Fruit fly (Drosophila melanogaster) S2 (cell line): ENCODE results near the gene CG11741.

ENCODE experiments used
- CG8478 ChIP-seq: fragments of >200 bp; optimal IDR thresholded peaks from 2 replicates; lab custom pipeline; 2018
- CTCF ChIP-seq, 2 experiments: fragments of >200 bp; optimal IDR thresholded peaks; 2 replicates each; lab custom pipeline; 2018

The CG11741 gene

DNA sequence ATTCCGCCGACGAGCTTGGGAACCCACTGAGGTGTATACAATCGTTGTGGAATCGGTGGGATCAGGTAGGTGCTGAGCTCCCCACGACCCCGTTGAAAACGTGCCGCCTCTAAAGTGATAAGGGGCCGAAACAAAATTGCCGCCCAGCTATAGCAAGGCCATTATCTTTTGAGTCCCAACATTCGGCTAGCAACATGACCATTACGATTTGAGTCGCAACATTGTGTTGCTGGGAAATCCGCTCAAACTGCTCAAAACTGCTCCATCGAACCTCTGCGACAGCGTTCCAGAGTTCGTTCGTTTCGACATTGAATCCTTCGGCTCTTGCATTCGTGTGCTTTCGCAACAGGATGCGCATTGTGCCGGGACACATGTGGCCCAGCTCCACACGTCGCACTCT is at the start of gene CG11741:
TSS of gene CG11741 (minus strand) at position 16 of the 400 bp plus-strand sequence.
- no peak for TF ChIP-seq CG8478
- TF ChIP-seq CTCF (optimal IDR thresholded peaks at IDR 0.05; lab: Kevin White, UChicago), result no peak

DNA sequence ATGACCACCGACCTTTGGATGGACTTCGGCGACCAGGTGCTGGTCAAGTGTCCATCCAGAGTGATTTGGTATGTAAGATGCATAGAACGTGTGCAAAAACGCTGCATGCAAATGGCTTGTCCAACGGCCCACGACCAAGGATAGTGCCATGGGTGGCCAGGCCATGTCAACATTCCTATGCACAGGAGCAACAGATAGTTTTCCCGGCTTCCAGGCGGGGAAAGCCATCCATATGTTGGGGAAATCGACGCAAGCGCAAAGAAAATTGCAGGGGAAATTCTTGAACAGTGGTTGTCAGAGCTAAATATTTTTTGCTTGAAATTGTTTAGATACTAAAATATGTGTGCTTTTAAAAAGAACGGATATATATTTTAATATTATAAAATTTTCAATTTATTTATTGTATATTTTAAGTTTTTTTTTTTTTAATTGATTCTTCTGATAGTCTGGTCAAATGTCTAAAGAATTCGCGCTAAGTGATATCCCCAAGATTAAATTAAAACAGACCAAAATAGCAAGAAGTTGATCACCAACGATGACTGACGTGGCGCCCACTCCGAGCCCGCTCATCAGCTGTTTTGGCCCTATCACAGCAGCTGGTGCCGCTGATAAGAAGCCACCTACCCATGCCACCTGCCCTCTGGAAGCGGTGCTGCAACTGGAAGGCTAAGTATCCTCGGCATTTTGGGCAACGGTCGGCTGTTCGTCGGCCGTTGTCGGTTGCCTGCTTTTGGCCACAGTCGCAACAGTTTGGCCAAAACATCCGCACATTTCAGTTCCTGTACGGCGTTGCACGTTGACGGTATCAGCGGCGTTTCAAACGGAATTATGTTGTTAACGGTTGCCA is 49.0 kb upstream of the CG11741 start, which contains the start of gene 5-HT2B:
TSS of gene 5-HT2B (plus strand) at position 797 of the 847 bp plus-strand sequence.
- TF ChIP-seq CTCF (optimal IDR thresholded peaks at IDR 0.05; lab: Kevin White, UChicago), result no peak
- no peak for TF ChIP-seq CG8478

DNA sequence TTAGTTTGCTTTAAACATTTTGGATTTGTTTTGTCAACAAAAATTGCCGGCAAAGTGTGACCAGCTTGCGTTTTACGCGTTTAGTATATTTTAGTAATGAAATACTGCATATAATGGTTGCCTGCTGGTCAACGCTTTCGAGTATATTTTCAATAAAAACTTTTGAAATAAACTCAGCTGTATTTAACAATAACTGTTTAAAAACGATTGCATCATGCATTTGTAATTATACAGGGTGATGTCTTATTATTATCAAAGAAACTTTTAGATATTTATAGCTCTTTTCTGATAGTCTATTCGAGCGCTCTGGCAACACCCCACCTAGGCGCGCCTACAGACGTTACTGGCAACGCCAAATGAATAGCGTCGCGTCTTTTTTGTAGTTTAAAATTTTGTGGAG is 35.1 kb upstream of the CG11741 start, which contains the start of gene Cenp-C:
TSS of gene Cenp-C (plus strand) at position 332 of the 400 bp plus-strand sequence.
- TF ChIP-seq CG8478 (no peak), CTCF (optimal IDR thresholded peaks at IDR 0.05; lab: Kevin White, UChicago) (no peak)

DNA sequence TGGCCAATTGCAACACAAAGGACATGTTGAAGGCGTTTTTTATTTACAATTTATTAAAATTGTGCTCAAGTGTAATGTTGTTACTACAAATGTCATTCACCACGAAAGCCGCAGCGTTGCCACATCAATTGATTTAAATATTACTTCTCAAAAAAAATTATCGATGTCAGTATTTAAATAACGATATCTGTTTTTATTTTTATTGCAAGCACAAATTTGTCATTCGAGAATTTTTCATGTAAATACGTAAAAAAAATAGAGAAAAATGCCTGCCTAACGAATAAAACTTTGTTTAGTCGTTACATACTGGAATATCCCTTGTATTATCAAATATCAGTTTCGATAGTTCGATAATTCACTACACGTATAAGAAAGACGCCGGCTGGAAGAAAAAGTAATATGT is 33.8 kb upstream of the CG11741 start, which contains the start of the genes mRpS18A and CG31460:
TSS of gene mRpS18A (minus strand) at position 110 of the 403 bp plus-strand sequence.
TSS of gene CG31460 (plus strand) at position 190 of the 403 bp plus-strand sequence.
- TF ChIP-seq CTCF (optimal IDR thresholded peaks at IDR 0.05; lab: Kevin White, UChicago) (no peak), CG8478 (no peak)

DNA sequence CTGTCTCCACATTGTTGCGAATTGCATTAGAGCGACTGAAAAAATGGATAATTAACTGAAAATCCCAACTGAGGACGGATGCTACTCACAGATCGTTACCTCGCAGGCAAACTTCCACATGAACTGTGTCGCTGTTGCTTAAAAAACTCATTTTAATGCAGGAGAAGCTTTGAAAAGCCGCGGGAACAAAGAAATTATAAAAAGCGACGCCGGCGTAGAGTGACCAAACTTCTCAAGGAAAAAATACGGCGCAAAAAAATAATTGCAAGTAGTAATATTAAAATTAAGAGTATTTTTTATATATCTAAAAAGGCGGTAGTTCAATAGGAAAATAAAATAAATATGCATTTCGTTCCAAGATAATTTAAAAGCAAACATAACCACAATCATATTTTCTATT is 32.8 kb upstream of the CG11741 start, which contains the start of gene pch2:
TSS of gene pch2 (minus strand) at position 243 of the 400 bp plus-strand sequence.
- TF ChIP-seq CG8478 (no peak), CTCF (optimal IDR thresholded peaks at IDR 0.05; lab: Kevin White, UChicago) (no peak)

DNA sequence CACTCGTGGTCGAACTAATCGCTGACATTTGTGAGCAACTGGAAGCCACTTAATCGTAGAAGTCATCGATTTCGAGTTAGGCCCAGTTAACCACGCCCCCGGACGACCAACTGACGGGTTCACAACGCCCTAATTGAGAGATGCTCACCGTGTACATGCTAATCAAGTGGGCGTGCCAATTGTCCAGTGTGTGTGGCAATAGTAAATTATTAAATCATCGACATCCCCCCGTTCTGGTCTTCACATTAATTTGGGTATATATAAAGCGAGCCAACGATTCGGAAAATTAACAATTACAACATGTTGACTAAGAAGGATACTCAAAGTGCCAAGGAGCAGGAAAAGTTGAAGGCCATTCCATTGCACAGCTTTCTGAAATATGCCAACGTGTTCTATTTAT is 23.6 kb upstream of the CG11741 start, which contains the start of gene Or85d:
TSS of gene Or85d (plus strand) at position 301 of the 400 bp plus-strand sequence.
- no peak for TF ChIP-seq CG8478

DNA sequence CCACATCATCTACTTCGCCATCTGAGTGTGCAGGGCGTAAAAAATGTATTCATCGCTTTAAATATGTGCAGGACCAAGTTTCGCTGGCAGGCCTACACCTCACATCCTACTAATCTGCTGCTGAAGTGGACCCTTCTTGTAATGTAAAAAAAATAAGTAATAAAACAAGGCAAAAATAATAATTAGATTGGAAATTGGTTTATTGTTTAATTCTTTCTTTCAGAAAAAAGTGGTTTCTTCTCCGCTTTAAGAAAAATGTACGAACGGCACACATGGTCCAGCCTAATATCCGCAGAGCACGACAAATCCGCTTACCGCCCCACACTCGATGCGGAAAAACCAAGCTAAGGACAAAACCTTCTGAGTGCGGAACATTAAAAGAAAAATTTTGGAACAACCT is 17.2 kb upstream of the CG11741 start:
- no peak for TF ChIP-seq CTCF (optimal IDR thresholded peaks at IDR 0.05; lab: Kevin White, UChicago)
- TF ChIP-seq CG8478, result no peak

DNA sequence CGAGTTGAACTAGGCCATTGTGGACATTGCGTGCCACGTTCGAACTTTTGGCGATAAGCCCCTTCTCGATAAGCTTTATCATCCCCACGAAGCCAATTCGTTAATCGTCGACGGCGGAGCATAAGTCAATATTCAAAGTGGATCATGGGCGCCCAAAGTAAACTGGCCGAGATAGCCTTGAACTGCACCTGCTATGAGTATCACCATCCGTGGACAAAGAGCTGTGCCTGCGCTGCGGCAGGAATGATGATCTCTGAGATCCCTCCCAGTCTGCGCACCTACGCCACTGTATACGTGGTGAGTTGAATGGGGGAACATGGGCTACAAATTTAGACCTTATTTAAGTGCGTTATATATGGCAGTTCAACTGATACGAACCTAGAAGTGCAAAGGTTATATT is 4.4 kb downstream of the CG11741 start:
- TF ChIP-seq CTCF (optimal IDR thresholded peaks at IDR 0.05; lab: Kevin White, UChicago) (no peak), CG8478 (no peak)

DNA sequence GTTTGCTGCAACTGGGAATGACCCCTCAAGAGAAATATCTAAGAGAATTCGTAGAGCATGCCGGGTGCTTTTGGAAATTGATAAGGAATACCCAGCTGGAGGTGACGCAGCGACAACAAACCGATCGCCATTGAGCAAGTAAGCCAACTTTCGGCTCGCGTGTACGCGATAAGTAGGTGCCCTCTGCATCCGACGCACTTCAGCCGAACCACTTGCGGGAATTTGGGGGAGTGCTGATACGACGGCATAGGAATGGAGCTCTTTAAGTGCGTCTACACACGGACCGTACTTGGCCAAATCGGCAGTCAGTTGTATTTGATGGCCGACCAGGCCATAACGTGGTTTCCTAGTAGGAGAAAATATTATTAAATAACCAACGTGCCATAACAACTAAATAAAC is 5.0 kb downstream of the CG11741 start, which contains the start of gene CG31259:
TSS of gene CG31259 (plus strand) at position 277 of the 400 bp plus-strand sequence.
- no peak for TF ChIP-seq CG8478
- no peak for TF ChIP-seq CTCF (optimal IDR thresholded peaks at IDR 0.05; lab: Kevin White, UChicago)

DNA sequence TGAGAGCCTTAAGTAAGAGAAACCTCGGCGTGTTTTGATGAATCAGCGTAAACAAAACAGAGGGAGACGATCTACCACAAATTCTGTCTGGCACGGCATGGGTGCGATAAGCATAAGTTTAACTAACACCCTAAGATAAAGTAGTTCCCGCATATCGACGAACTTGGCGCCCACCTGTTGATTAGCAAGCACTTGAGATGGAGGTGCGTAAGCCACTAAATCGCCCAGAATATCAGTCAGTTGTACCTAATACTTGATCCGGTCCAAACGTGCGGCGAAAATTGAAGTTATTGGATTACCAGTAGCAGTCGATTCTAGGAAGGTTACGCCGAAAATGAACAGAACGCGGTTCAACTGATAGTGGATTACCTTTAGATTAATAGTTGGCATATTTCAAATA is 7.2 kb downstream of the CG11741 start, which contains the start of gene CG31454:
TSS of gene CG31454 (plus strand) at position 160 of the 400 bp plus-strand sequence.
- TF ChIP-seq CG8478, result no peak
- TF ChIP-seq CTCF (optimal IDR thresholded peaks at IDR 0.05; lab: Kevin White, UChicago), result no peak

DNA sequence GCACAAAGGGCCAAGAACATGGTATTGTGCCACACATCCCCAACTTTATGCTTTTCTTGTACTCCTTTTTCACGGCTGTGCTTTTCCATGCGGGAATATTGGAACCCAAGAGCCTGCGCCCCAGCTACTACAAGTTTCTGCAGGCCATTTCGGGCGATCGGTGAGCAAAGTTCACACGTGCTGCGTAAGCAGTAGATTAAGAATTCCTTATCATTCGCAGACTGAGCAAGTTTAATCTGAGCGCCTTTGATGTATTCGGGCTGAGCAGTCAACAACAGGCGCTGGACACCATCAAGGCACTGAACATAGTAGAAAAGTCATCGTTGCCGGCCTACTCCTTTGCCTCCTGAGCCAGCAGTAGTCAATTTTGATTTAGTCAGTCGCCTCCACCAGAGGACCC is 7.9 kb downstream of the CG11741 start:
- TF ChIP-seq CG8478, result no peak
- no peak for TF ChIP-seq CTCF (optimal IDR thresholded peaks at IDR 0.05; lab: Kevin White, UChicago)

DNA sequence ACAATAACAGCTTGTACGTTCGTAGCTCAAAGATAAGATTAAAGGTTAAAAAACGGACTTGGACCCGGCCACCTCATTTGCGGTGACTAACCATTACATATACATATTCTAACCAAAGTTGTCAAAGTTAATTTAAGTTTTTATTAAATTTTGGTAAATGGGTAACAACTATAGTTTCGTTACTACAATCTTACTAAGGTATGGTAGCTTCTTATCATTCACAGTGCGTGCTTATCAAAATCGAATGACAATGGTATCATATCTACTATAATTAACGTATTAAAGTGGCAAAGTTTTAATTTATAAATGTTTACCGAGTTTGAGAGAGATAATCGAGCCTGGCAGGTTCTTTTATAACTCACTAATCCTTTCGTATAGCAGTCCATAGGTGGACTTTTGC is 9.5 kb downstream of the CG11741 start:
- no peak for TF ChIP-seq CG8478
- TF ChIP-seq CTCF (optimal IDR thresholded peaks at IDR 0.05; lab: Kevin White, UChicago), result no peak

DNA sequence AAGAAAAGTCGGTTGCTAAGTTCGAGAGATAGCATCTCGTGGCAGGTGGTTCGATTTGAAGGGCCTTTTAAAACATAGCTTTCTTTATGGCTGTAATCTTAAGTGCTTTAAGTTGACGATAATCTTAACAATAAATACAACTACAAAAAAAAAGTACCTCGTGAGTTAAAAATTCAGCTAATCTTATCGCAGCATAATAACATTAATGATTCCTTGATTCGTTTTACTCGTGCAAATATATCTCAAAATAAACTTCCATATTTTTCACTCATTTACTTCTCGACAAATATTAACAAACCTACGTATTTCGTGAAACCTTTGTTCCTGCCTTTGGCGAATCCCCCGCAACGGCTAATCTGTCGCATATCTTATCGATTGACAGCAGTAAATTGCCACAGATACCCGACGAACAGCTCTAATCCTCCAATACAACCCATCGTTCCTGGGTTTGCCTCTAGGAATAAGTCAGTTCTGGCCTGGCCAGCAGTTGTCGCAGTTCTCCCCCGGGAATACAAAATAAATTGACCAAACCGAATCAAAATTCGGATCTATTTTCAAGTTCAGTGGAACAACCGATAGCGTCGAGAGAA is 10.0 kb downstream of the CG11741 start:
- TF ChIP-seq CG8478, result no peak
- no peak for TF ChIP-seq CTCF (optimal IDR thresholded peaks at IDR 0.05; lab: Kevin White, UChicago)

DNA sequence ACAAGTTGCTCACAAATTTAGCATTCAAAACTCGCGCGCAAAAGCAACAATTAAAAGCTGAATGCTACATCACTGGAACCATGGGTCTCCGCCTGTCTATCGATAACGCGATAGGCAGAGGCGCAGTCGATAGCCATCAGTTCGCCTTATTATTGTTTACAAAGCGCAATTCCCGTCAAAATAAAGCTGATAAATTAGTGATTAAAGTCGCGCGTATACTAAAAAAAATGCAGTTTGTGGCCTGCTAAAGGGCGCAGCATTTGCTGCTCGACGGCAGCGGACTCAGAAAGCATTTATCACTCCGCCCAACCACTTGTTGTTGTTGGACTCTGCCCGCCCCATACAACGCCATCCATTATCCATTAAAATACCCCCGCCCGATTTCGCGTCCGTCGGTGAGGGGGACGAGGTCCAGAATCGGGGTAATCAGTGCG is 10.9 kb downstream of the CG11741 start, which contains the start of gene CG11737:
TSS of gene CG11737 (plus strand) at position 117 of the 434 bp plus-strand sequence.
- no peak for TF ChIP-seq CG8478
- no peak for TF ChIP-seq CTCF (optimal IDR thresholded peaks at IDR 0.05; lab: Kevin White, UChicago)

DNA sequence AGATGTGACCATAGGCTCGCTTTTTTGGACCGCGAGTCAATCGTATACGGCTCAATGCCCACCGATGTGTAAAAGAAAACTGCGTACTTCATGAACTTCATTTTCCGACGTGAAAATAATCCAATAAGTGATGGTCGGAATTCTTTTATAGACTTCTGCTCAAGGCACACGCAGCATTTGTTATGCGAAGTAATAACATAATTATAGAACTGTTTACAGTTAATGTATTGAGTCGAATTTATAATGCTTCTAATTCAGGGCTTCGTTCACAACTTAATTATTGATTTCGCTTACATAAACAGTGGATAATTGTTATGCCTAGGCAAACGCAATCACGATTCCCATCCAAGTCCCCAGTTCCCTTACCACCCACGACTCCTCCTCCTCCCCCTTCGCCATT is 15.8 kb downstream of the CG11741 start, which contains the start of gene Or85c:
TSS of gene Or85c (minus strand) at position 101 of the 400 bp plus-strand sequence.
- TF ChIP-seq CG8478 (no peak), CTCF (optimal IDR thresholded peaks at IDR 0.05; lab: Kevin White, UChicago) (no peak)
